Fruit fly (Drosophila melanogaster) whole organism, embryonic: ENCODE results near the gene Snx27.

Experiments used
- Adf1 ChIP-seq: fragments of 200-800 bp; sonication (Bioruptor generic); IDR thresholded peaks from 2 replicates; pipeline ENCODE4 v1.3.6; 2022; ENCODE audit warnings: missing biosample characterization, missing genetic modification characterization
- C15 ChIP-seq: fragments of 200-800 bp; sonication (Bioruptor generic); IDR thresholded peaks from 3 replicates; pipeline ENCODE4 v1.3.6; 2022; ENCODE audit warnings: missing biosample characterization, missing genetic modification characterization
- CG10274 ChIP-seq: fragments of 200-800 bp; sonication (Bioruptor generic); optimal IDR thresholded peaks from 3 replicates; lab custom pipeline; 2017; ENCODE audit warnings: missing biosample characterization, mild to moderate bottlenecking, missing genetic modification characterization
- CG11247 ChIP-seq: fragments of 200-800 bp; sonication (Bioruptor generic); IDR thresholded peaks from 2 replicates; pipeline ENCODE4 v1.3.6; 2022; ENCODE audit warnings: missing biosample characterization, missing genetic modification characterization
- CG11696 ChIP-seq: fragments of 200-800 bp; sonication (Bioruptor generic); IDR thresholded peaks from 2 replicates; pipeline ENCODE4 v1.3.6; 2022; ENCODE audit warnings: missing biosample characterization, missing genetic modification characterization
- CG12219 ChIP-seq: fragments of 200-800 bp; sonication (Bioruptor generic); optimal IDR thresholded peaks from 3 replicates; lab custom pipeline; 2018; ENCODE audit warnings: missing biosample characterization, mild to moderate bottlenecking, missing genetic modification characterization
- CG14014 ChIP-seq: fragments of 200-800 bp; sonication (Bioruptor generic); IDR thresholded peaks from 2 replicates; pipeline ENCODE4 v1.3.6; 2022; ENCODE audit warnings: missing biosample characterization, missing genetic modification characterization
- CG14441 ChIP-seq: fragments of 200-800 bp; sonication (Bioruptor generic); IDR thresholded peaks from 2 replicates; pipeline ENCODE4 v1.3.6; 2022; ENCODE audit warnings: missing biosample characterization, missing genetic modification characterization
- CG1602 ChIP-seq: fragments of 200-800 bp; sonication (Bioruptor generic); optimal IDR thresholded peaks from 3 replicates; lab custom pipeline; 2016; ENCODE audit warnings: missing biosample characterization, missing genetic modification characterization
- CG17359 ChIP-seq: fragments of 200-800 bp; sonication (Bioruptor generic); optimal IDR thresholded peaks from 3 replicates; lab custom pipeline; 2018; ENCODE audit warnings: missing biosample characterization, mild to moderate bottlenecking, missing genetic modification characterization, moderate library complexity
- CG17612 ChIP-seq: fragments of 200-800 bp; sonication (Bioruptor generic); IDR thresholded peaks from 2 replicates; pipeline ENCODE4 v1.3.6; 2022; ENCODE audit warnings: missing biosample characterization, missing genetic modification characterization
- CG30403 ChIP-seq: fragments of 200-800 bp; sonication (Bioruptor generic); optimal IDR thresholded peaks from 3 replicates; lab custom pipeline; 2016; ENCODE audit warnings: missing biosample characterization, missing genetic modification characterization
- CG30431 ChIP-seq: fragments of 200-800 bp; sonication (Bioruptor generic); optimal IDR thresholded peaks from 2 replicates; lab custom pipeline; 2017; ENCODE audit warnings: missing biosample characterization, missing genetic modification characterization
- CG32532 ChIP-seq: fragments of 200-800 bp; sonication (Bioruptor generic); IDR thresholded peaks from 2 replicates; pipeline ENCODE4 v1.3.6; 2022; ENCODE audit warnings: missing biosample characterization, missing genetic modification characterization
- CG3847 ChIP-seq: fragments of 200-800 bp; sonication (Bioruptor generic); IDR thresholded peaks from 2 replicates; pipeline ENCODE4 v1.3.6; 2022; ENCODE audit warnings: missing biosample characterization, missing genetic modification characterization
- CG42726 ChIP-seq: fragments of 200-800 bp; sonication (Bioruptor generic); IDR thresholded peaks from 2 replicates; pipeline ENCODE4 v1.3.6; 2022; ENCODE audit warnings: missing biosample characterization, missing genetic modification characterization; ENCODE audit not compliant: partially characterized antibody
- CG4328 ChIP-seq: fragments of 200-800 bp; sonication (Bioruptor generic); optimal IDR thresholded peaks from 3 replicates; lab custom pipeline; 2017; ENCODE audit warnings: missing biosample characterization, missing genetic modification reagents, missing genetic modification characterization
- CG4424 ChIP-seq: fragments of 200-800 bp; sonication (Bioruptor generic); optimal IDR thresholded peaks from 3 replicates; lab custom pipeline; 2016; ENCODE audit warnings: missing biosample characterization, missing genetic modification characterization
- CG4820 ChIP-seq: fragments of 200-800 bp; sonication (Bioruptor generic); optimal IDR thresholded peaks from 3 replicates; lab custom pipeline; 2016; ENCODE audit warnings: missing biosample characterization, missing genetic modification characterization
- CG6765 ChIP-seq: fragments of 200-800 bp; sonication (Bioruptor generic); optimal IDR thresholded peaks from 3 replicates; lab custom pipeline; 2017; ENCODE audit warnings: missing biosample characterization, mild to moderate bottlenecking, missing genetic modification characterization
- CG7271 ChIP-seq: fragments of 200-800 bp; sonication (Bioruptor generic); optimal IDR thresholded peaks from 2 replicates; lab custom pipeline; 2018; ENCODE audit warnings: missing biosample characterization, mild to moderate bottlenecking, missing genetic modification characterization, moderate library complexity
- CG7786 ChIP-seq: fragments of 200-800 bp; sonication (Bioruptor generic); optimal IDR thresholded peaks from 2 replicates; lab custom pipeline; 2016; ENCODE audit warnings: missing biosample characterization, missing genetic modification characterization
- CG7928 ChIP-seq: fragments of 200-800 bp; sonication (Bioruptor generic); optimal IDR thresholded peaks from 2 replicates; lab custom pipeline; 2017; ENCODE audit warnings: missing biosample characterization, mild to moderate bottlenecking, missing genetic modification characterization
- CG9727 ChIP-seq: fragments of 200-800 bp; sonication (Bioruptor generic); optimal IDR thresholded peaks from 3 replicates; lab custom pipeline; 2017; ENCODE audit warnings: missing biosample characterization, mild to moderate bottlenecking, missing genetic modification characterization
- CG9876 ChIP-seq: fragments of 200-800 bp; sonication (Bioruptor generic); optimal IDR thresholded peaks from 2 replicates; lab custom pipeline; 2016; ENCODE audit warnings: missing biosample characterization, missing genetic modification characterization
- CG9932 ChIP-seq: fragments of 200-800 bp; sonication (Bioruptor generic); IDR thresholded peaks from 2 replicates; pipeline ENCODE4 v1.3.6; 2022; ENCODE audit warnings: missing biosample characterization, missing genetic modification characterization
- D ChIP-seq, 2 experiments: fragments of 200-800 bp in 1 of 2; fragments of >200 bp in 1 of 2; sonication (Bioruptor generic) in 1 of 2; optimal IDR thresholded peaks; 2 replicates in 1 of 2; 3 replicates in 1 of 2; lab custom pipeline; 2017; ENCODE audit warnings: mild to moderate bottlenecking in 1 of 2, missing biosample characterization in 1 of 2, missing genetic modification characterization in 1 of 2, missing genetic modification reagents in 1 of 2
- Gug ChIP-seq: fragments of 200-800 bp; sonication (Bioruptor generic); IDR thresholded peaks from 4 replicates; pipeline ENCODE4 v1.3.6; 2022; ENCODE audit warnings: missing biosample characterization, missing genetic modification characterization
- H15 ChIP-seq: fragments of 200-800 bp; sonication (Bioruptor generic); IDR thresholded peaks from 3 replicates; pipeline ENCODE4 v1.3.6; 2022; ENCODE audit warnings: missing biosample characterization, missing genetic modification characterization
- Lhr ChIP-seq: fragments of 200-800 bp; sonication (Bioruptor generic); optimal IDR thresholded peaks from 3 replicates; lab custom pipeline; 2017; ENCODE audit warnings: mild to moderate bottlenecking, missing biosample characterization, missing genetic modification reagents, missing genetic modification characterization
- Lpt ChIP-seq: fragments of >200 bp; optimal IDR thresholded peaks from 2 replicates; lab custom pipeline; 2018; ENCODE audit warnings: missing biosample characterization, missing genetic modification characterization
- MBD-R2 ChIP-seq: fragments of 200-800 bp; sonication (Bioruptor generic); IDR thresholded peaks from 2 replicates; pipeline ENCODE4 v1.3.6; 2022; ENCODE audit warnings: missing biosample characterization, missing genetic modification characterization
- Med ChIP-seq: fragments of 200-800 bp; sonication (Bioruptor generic); peaks from one replicate; lab custom pipeline; 2016; ENCODE audit warnings: missing biosample characterization, missing genetic modification characterization, mild to moderate bottlenecking, inconsistent platforms, moderate library complexity
- Oaz ChIP-seq: fragments of 200-800 bp; sonication (Bioruptor generic); IDR thresholded peaks from 2 replicates; pipeline ENCODE4 v1.3.6; 2022; ENCODE audit warnings: missing biosample characterization, missing genetic modification characterization
- Opbp ChIP-seq: fragments of 200-800 bp; sonication (Bioruptor generic); IDR thresholded peaks from 3 replicates; pipeline ENCODE4 v1.3.6; 2022; ENCODE audit warnings: missing biosample characterization, missing genetic modification characterization; ENCODE audit not compliant: partially characterized antibody
- Ravus ChIP-seq: fragments of 200-800 bp; sonication (Bioruptor generic); IDR thresholded peaks from 2 replicates; pipeline ENCODE4 v1.3.6; 2022; ENCODE audit warnings: missing biosample characterization, missing genetic modification characterization
- Tbp ChIP-seq: fragments of >200 bp; optimal IDR thresholded peaks from 2 replicates; lab custom pipeline; 2018; ENCODE audit warnings: missing biosample characterization, missing genetic modification characterization
- Usf ChIP-seq: fragments of 200-800 bp; sonication (Bioruptor generic); optimal IDR thresholded peaks from 2 replicates; lab custom pipeline; 2017; ENCODE audit warnings: missing genotype, missing biosample characterization, missing genetic modification characterization
- bigmax ChIP-seq: fragments of 200-800 bp; sonication (Bioruptor generic); optimal IDR thresholded peaks from 2 replicates; lab custom pipeline; 2018; ENCODE audit warnings: missing biosample characterization, mild to moderate bottlenecking, missing genetic modification characterization
- btn ChIP-seq: fragments of 200-800 bp; sonication (Bioruptor generic); optimal IDR thresholded peaks from 2 replicates; lab custom pipeline; 2016; ENCODE audit warnings: missing biosample characterization, missing genetic modification characterization
- chinmo ChIP-seq: fragments of 200-800 bp; sonication (Bioruptor generic); IDR thresholded peaks from 4 replicates; pipeline ENCODE4 v1.3.6; 2022; ENCODE audit warnings: missing biosample characterization, missing genetic modification characterization; ENCODE audit not compliant: partially characterized antibody
- crc ChIP-seq: fragments of 200-800 bp; sonication (Bioruptor generic); optimal IDR thresholded peaks from 2 replicates; lab custom pipeline; 2016; ENCODE audit warnings: missing biosample characterization, missing genetic modification characterization
- crol ChIP-seq: fragments of 200-800 bp; sonication (Bioruptor generic); IDR thresholded peaks from 2 replicates; pipeline ENCODE4 v1.3.6; 2022; ENCODE audit warnings: missing biosample characterization, missing genetic modification characterization
- eyg ChIP-seq: fragments of 200-800 bp; sonication (Bioruptor generic); optimal IDR thresholded peaks from 3 replicates; lab custom pipeline; 2016; ENCODE audit warnings: missing biosample characterization, missing genetic modification characterization
- nmo ChIP-seq: fragments of 200-800 bp; sonication (Bioruptor generic); optimal IDR thresholded peaks from 2 replicates; lab custom pipeline; 2018; ENCODE audit warnings: missing biosample characterization, mild to moderate bottlenecking, missing genetic modification characterization, moderate library complexity
- nom ChIP-seq: fragments of 200-800 bp; sonication (Bioruptor generic); optimal IDR thresholded peaks from 2 replicates; lab custom pipeline; 2017; ENCODE audit warnings: missing biosample characterization, missing genetic modification characterization, mild to moderate bottlenecking, moderate library complexity, missing genetic modification reagents
- pzg ChIP-seq: fragments of 200-800 bp; sonication (Bioruptor generic); optimal IDR thresholded peaks from 3 replicates; lab custom pipeline; 2018; ENCODE audit warnings: missing biosample characterization, mild to moderate bottlenecking, missing genetic modification characterization, moderate library complexity
- run ChIP-seq: fragments of 200-800 bp; sonication (Bioruptor generic); optimal IDR thresholded peaks from 3 replicates; lab custom pipeline; 2018; ENCODE audit warnings: missing biosample characterization, mild to moderate bottlenecking, missing genetic modification characterization
- sens ChIP-seq: fragments of 200-800 bp; sonication (Bioruptor generic); peaks from one replicate; lab custom pipeline; 2016; ENCODE audit warnings: missing biosample characterization, missing genetic modification characterization
- tin ChIP-seq: fragments of 200-800 bp; sonication (Bioruptor generic); optimal IDR thresholded peaks from 3 replicates; lab custom pipeline; 2016; ENCODE audit warnings: missing biosample characterization, missing genetic modification characterization
- tx ChIP-seq: fragments of 200-800 bp; sonication (Bioruptor generic); optimal IDR thresholded peaks from 2 replicates; lab custom pipeline; 2016; ENCODE audit warnings: missing biosample characterization, missing genetic modification characterization
- vfl ChIP-seq: fragments of 200-800 bp; sonication (Bioruptor generic); optimal IDR thresholded peaks from 2 replicates; lab custom pipeline; 2016; ENCODE audit warnings: missing biosample characterization, missing genetic modification characterization
- z ChIP-seq: fragments of 200-800 bp; sonication (Bioruptor generic); IDR thresholded peaks from 3 replicates; pipeline ENCODE4 v1.3.6; 2022; ENCODE audit warnings: missing biosample characterization, missing genetic modification characterization

The Snx27 gene

DNA sequence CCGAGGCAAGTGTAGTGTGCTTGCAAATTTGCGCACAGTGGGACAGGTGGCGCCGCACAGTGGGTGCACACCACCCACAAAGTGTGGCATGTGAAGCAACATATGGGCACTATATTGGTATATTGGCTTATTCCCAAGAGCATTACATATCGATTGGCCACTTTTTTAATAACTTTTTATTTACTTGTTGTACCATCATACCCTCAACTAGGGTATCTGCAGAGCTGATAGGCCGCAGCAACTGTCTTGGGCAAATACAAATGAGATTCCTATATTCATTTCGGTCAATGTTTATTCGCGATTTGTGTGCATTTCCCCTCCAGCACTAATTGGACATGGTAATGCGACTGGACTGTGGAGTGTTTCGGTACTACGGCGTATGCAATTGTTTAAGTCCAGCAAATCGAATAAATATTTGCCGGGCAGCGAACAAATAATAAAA lies 13.1 kb downstream of the Snx27 start (continued):
- no peak for TF ChIP-seq Adf1 (GFP tag; lab: Robert Waterston, UW)
- TF ChIP-seq nmo: peak; percentile 52
- TF ChIP-seq z (GFP tag; lab: Robert Waterston, UW): no peak
- TF ChIP-seq vfl: no peak
- peak; percentile 28 for TF ChIP-seq CG9876 (GFP tag; lab: Kevin White, UChicago)
- TF ChIP-seq Tbp (GFP tag; lab: Kevin White, UChicago): no peak
- TF ChIP-seq pzg (GFP tag; lab: Kevin White, UChicago): no peak
- 0 out of 2 replicates have a peak, but pooled peaks have one; percentile 20 for TF ChIP-seq CG9932 (GFP tag; lab: Robert Waterston, UW)
- TF ChIP-seq sens: peak; percentile 94
- no peak for TF ChIP-seq CG6765 (GFP tag; lab: Kevin White, UChicago)
- peak; percentile 52 for TF ChIP-seq CG9727 (GFP tag; lab: Kevin White, UChicago)
- peak; percentile 89 for TF ChIP-seq Med (GFP tag; lab: Kevin White, UChicago)
- TF ChIP-seq CG4820 (GFP tag; lab: Kevin White, UChicago): peak; percentile 23
- peak; percentile 17 for TF ChIP-seq crc
- TF ChIP-seq CG11696 (GFP tag; lab: Robert Waterston, UW): no peak
- peak; percentile 17 for TF ChIP-seq CG30431
- TF ChIP-seq CG7928 (GFP tag; lab: Kevin White, UChicago): no peak
- no peak for TF ChIP-seq C15
- no peak for TF ChIP-seq run (tag; lab: Kevin White, UChicago)
- TF ChIP-seq CG4424 (GFP tag; lab: Kevin White, UChicago): peak; percentile 42
- no peak for TF ChIP-seq Opbp (GFP tag; lab: Robert Waterston, UW)
- peak; percentile 24 for TF ChIP-seq CG7271 (tag; lab: Kevin White, UChicago)
- TF ChIP-seq CG3847 (GFP tag; lab: Robert Waterston, UW): no peak
- TF ChIP-seq CG11247: no peak
- peak; percentile 17; the same call in 1 of the 4 replicates for TF ChIP-seq Gug
- peak; percentile 30; the same call in 1 of the 3 replicates for TF ChIP-seq H15 (GFP tag; lab: Robert Waterston, UW)
- TF ChIP-seq CG42726: no peak
- peak; percentile 6 for TF ChIP-seq CG10274
- no peak for TF ChIP-seq CG4328
- no peak for TF ChIP-seq Usf (GFP tag; lab: Kevin White, UChicago)
- peak; percentile 24 for TF ChIP-seq tx (GFP tag; lab: Kevin White, UChicago)
- no peak for TF ChIP-seq Ravus
- no peak for TF ChIP-seq D (optimal IDR thresholded peaks at IDR 0.05; lab: Kevin White, UChicago)
- peak; percentile 62 for TF ChIP-seq D (GFP tag; optimal IDR thresholded peaks at IDR 0.05; lab: Kevin White, UChicago)
- no peak for TF ChIP-seq bigmax (GFP tag; lab: Kevin White, UChicago)
- TF ChIP-seq tin (GFP tag; lab: Kevin White, UChicago): peak; percentile 36
- peak; percentile 64; the same call in 1 of the 2 replicates for TF ChIP-seq CG14014 (GFP tag; lab: Robert Waterston, UW)
- TF ChIP-seq MBD-R2 (GFP tag; lab: Robert Waterston, UW): no peak; the same call in 1 of the 2 replicates
- TF ChIP-seq, all 482 proteins: peak for 239

DNA sequence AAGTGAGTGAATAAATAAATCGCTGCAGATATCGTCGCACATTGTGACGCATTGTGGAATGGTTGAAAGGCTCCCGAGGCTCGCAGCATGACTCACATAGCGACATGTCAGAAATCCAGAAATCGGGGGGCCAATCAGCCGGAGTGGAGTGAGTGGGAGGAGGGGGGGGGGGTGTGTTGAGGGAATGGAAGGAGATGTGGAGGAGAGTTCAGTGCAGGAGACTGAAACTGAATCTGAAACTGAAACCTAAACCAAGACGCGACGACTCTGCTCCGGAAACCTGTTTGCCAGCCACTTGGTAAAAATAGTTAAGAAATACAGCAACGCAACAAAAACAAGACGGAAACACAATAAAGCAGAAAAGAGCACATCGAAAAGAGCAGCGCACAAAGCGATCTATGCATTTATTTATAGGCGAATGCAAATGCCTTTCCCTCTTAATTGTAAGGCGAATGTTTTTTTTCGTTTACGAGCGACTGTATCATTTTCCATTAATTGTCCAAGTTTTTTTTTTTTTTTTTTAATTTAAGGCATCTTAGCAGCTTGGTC lies 13.6 kb downstream of the Snx27 start:
- no peak for TF ChIP-seq Lpt
- TF ChIP-seq crol (GFP tag; lab: Robert Waterston, UW): peak; percentile 67
- TF ChIP-seq CG32532: no peak
- TF ChIP-seq Lhr: no peak
- no peak for TF ChIP-seq CG14441 (GFP tag; lab: Robert Waterston, UW)
- TF ChIP-seq CG12219: no peak
- no peak for TF ChIP-seq CG17612 (GFP tag; lab: Robert Waterston, UW)
- TF ChIP-seq CG30403: no peak
- no peak for TF ChIP-seq Oaz (GFP tag; lab: Robert Waterston, UW)
- no peak for TF ChIP-seq btn (GFP tag; lab: Kevin White, UChicago)
- no peak for TF ChIP-seq CG1602
- no peak for TF ChIP-seq CG17359 (tag; lab: Kevin White, UChicago)
- no peak for TF ChIP-seq eyg (GFP tag; lab: Kevin White, UChicago)
- TF ChIP-seq chinmo (GFP tag; lab: Robert Waterston, UW): 0 out of 4 replicates have a peak, but pooled peaks have one; percentile 18
- peak; percentile 66 for TF ChIP-seq nom (GFP tag; lab: Kevin White, UChicago)
- TF ChIP-seq CG7786 (GFP tag; lab: Kevin White, UChicago): no peak
